Fruit fly (Drosophila melanogaster) whole organism, prepupa: ENCODE results near the gene Naa40.

ENCODE experiments used
- Blimp-1 ChIP-seq: fragments of 200-800 bp; sonication (Bioruptor generic); optimal IDR thresholded peaks from 3 replicates; lab custom pipeline; 2017; ENCODE audit warnings: missing biosample characterization, missing genetic modification characterization, mild to moderate bottlenecking, moderate library complexity, missing genetic modification reagents
- CG10631 ChIP-seq: fragments of 200-800 bp; sonication (Bioruptor generic); optimal IDR thresholded peaks from 2 replicates; lab custom pipeline; 2016; ENCODE audit warnings: missing biosample characterization, missing genetic modification characterization
- CG11294 ChIP-seq: fragments of 200-800 bp; sonication (Bioruptor generic); IDR thresholded peaks from 2 replicates; pipeline ENCODE4 v1.3.6; 2022; ENCODE audit warnings: missing biosample characterization, missing genetic modification characterization
- CG11762 ChIP-seq: fragments of 200-800 bp; sonication (Bioruptor generic); optimal IDR thresholded peaks from 3 replicates; lab custom pipeline; 2016; ENCODE audit warnings: missing biosample characterization, missing genetic modification characterization; ENCODE audit not compliant: insufficient read depth
- CG11902 ChIP-seq: fragments of 200-800 bp; sonication (Bioruptor generic); optimal IDR thresholded peaks from 3 replicates; lab custom pipeline; 2016; ENCODE audit warnings: missing biosample characterization, missing genetic modification characterization
- CG16779 ChIP-seq: fragments of 200-800 bp; sonication (Bioruptor generic); optimal IDR thresholded peaks from 3 replicates; lab custom pipeline; 2017; ENCODE audit warnings: missing biosample characterization, mild to moderate bottlenecking, missing genetic modification characterization
- CG3032 ChIP-seq: fragments of 200-800 bp; optimal IDR thresholded peaks from 2 replicates; lab custom pipeline; 2019; ENCODE audit warnings: missing biosample characterization, mild to moderate bottlenecking, missing genetic modification characterization, moderate library complexity
- CG31627 ChIP-seq: fragments of 200-800 bp; sonication (Bioruptor generic); optimal IDR thresholded peaks from 3 replicates; lab custom pipeline; 2016; ENCODE audit warnings: missing biosample characterization, missing genetic modification characterization
- CG32006 ChIP-seq: fragments of 200-800 bp; sonication (Bioruptor generic); optimal IDR thresholded peaks from 3 replicates; lab custom pipeline; 2017; ENCODE audit warnings: missing biosample characterization, mild to moderate bottlenecking, missing genetic modification characterization
- CG34406 ChIP-seq: fragments of 200-800 bp; sonication (Bioruptor generic); optimal IDR thresholded peaks from 3 replicates; lab custom pipeline; 2016; ENCODE audit warnings: missing biosample characterization, missing genetic modification characterization
- CG3919 ChIP-seq: fragments of 200-800 bp; sonication (Bioruptor generic); optimal IDR thresholded peaks from 3 replicates; lab custom pipeline; 2016; ENCODE audit warnings: missing biosample characterization, missing genetic modification characterization
- CG4318 ChIP-seq: fragments of 200-800 bp; sonication (Bioruptor generic); optimal IDR thresholded peaks from 3 replicates; lab custom pipeline; 2017; ENCODE audit warnings: missing biosample characterization, mild to moderate bottlenecking, missing genetic modification characterization
- CG6163 ChIP-seq: fragments of 200-800 bp; sonication (Bioruptor generic); IDR thresholded peaks from 3 replicates; pipeline ENCODE4 v1.3.6; 2022; ENCODE audit warnings: missing biosample characterization, missing genetic modification characterization
- CG6276 ChIP-seq: fragments of 200-800 bp; sonication (Bioruptor generic); optimal IDR thresholded peaks from 2 replicates; lab custom pipeline; 2017; ENCODE audit warnings: missing biosample characterization, mild to moderate bottlenecking, missing genetic modification characterization
- CG6808 ChIP-seq: fragments of 200-800 bp; sonication (Bioruptor generic); optimal IDR thresholded peaks from 3 replicates; lab custom pipeline; 2017; ENCODE audit warnings: missing biosample characterization, missing genetic modification characterization, mild to moderate bottlenecking, moderate library complexity, missing genetic modification reagents
- CG6854 ChIP-seq: fragments of 200-800 bp; sonication (Bioruptor generic); optimal IDR thresholded peaks from 2 replicates; lab custom pipeline; 2017; ENCODE audit warnings: missing biosample characterization, mild to moderate bottlenecking, missing genetic modification characterization
- CG7368 ChIP-seq: fragments of 200-800 bp; sonication (Bioruptor generic); optimal IDR thresholded peaks from 3 replicates; lab custom pipeline; 2016; ENCODE audit warnings: missing biosample characterization, missing genetic modification characterization
- CG8119 ChIP-seq: fragments of 200-800 bp; sonication (Bioruptor generic); IDR thresholded peaks from 3 replicates; pipeline ENCODE4 v1.3.6; 2022; ENCODE audit warnings: missing biosample characterization, missing genetic modification characterization
- CG8319 ChIP-seq: fragments of 200-800 bp; sonication (Bioruptor generic); optimal IDR thresholded peaks from 3 replicates; lab custom pipeline; 2016; ENCODE audit warnings: missing biosample characterization, missing genetic modification characterization
- Eip78C ChIP-seq: fragments of 200-800 bp; sonication (Bioruptor generic); peaks from one replicate; lab custom pipeline; 2016; ENCODE audit warnings: missing biosample characterization, missing genetic modification characterization
- Ets21C ChIP-seq: fragments of 200-800 bp; sonication (Bioruptor generic); optimal IDR thresholded peaks from 3 replicates; lab custom pipeline; 2016; ENCODE audit warnings: missing biosample characterization, missing genetic modification characterization
- Ets96B ChIP-seq: fragments of 200-800 bp; optimal IDR thresholded peaks from 2 replicates; lab custom pipeline; 2019; ENCODE audit warnings: missing biosample characterization, mild to moderate bottlenecking, missing genetic modification characterization, moderate library complexity
- Gug ChIP-seq: fragments of 200-800 bp; sonication (Bioruptor generic); IDR thresholded peaks from 2 replicates; pipeline ENCODE4 v1.3.6; 2022; ENCODE audit warnings: missing biosample characterization, missing genetic modification characterization
- Hr38 ChIP-seq: sonication (Bioruptor generic); optimal IDR thresholded peaks from 2 replicates; lab custom pipeline; 2016; ENCODE audit warnings: missing biosample characterization, missing genetic modification characterization
- Hr39 ChIP-seq: fragments of 200-800 bp; sonication (Bioruptor generic); optimal IDR thresholded peaks from 2 replicates; lab custom pipeline; 2016; ENCODE audit warnings: missing biosample characterization, missing genetic modification characterization
- Hr4 ChIP-seq: fragments of 200-800 bp; sonication (Bioruptor generic); optimal IDR thresholded peaks from 3 replicates; lab custom pipeline; 2016; ENCODE audit warnings: missing biosample characterization, missing genetic modification characterization
- Smox ChIP-seq: fragments of 200-800 bp; sonication (Bioruptor generic); optimal IDR thresholded peaks from 3 replicates; lab custom pipeline; 2016; ENCODE audit warnings: missing biosample characterization, missing genetic modification characterization
- Sox15 ChIP-seq: fragments of 200-800 bp; sonication (Bioruptor generic); optimal IDR thresholded peaks from 3 replicates; lab custom pipeline; 2016; ENCODE audit warnings: missing biosample characterization, missing genetic modification characterization
- achi ChIP-seq: fragments of 200-800 bp; sonication (Bioruptor generic); optimal IDR thresholded peaks from 3 replicates; lab custom pipeline; 2016; ENCODE audit warnings: missing biosample characterization, missing genetic modification characterization
- dac ChIP-seq: fragments of 200-800 bp; sonication (Bioruptor generic); optimal IDR thresholded peaks from 2 replicates; lab custom pipeline; 2017; ENCODE audit warnings: missing biosample characterization, mild to moderate bottlenecking, missing genetic modification characterization
- dsx ChIP-seq: fragments of 200-800 bp; optimal IDR thresholded peaks from 3 replicates; lab custom pipeline; 2019; ENCODE audit warnings: missing biosample characterization, mild to moderate bottlenecking, missing genetic modification characterization, moderate library complexity; ENCODE audit not compliant: poor library complexity, severe bottlenecking
- esn ChIP-seq: fragments of 200-800 bp; sonication (Bioruptor generic); optimal IDR thresholded peaks from 2 replicates; lab custom pipeline; 2016; ENCODE audit warnings: missing biosample characterization, mild to moderate bottlenecking, missing genetic modification characterization, moderate library complexity
- fd85E ChIP-seq: fragments of 200-800 bp; sonication (Bioruptor generic); optimal IDR thresholded peaks from 3 replicates; lab custom pipeline; 2016; ENCODE audit warnings: missing biosample characterization, missing genetic modification characterization
- fkh ChIP-seq: fragments of 200-800 bp; sonication (Bioruptor generic); optimal IDR thresholded peaks from 3 replicates; lab custom pipeline; 2017; ENCODE audit warnings: missing biosample characterization, mild to moderate bottlenecking, missing genetic modification characterization, moderate library complexity
- lz ChIP-seq: fragments of 200-800 bp; sonication (Bioruptor generic); optimal IDR thresholded peaks from 3 replicates; lab custom pipeline; 2016; ENCODE audit warnings: missing biosample characterization, missing genetic modification characterization
- salr ChIP-seq, 2 experiments: fragments of 200-800 bp; sonication (Bioruptor generic); optimal IDR thresholded peaks; 3 replicates each; lab custom pipeline; 2016 to 2018; ENCODE audit warnings: missing biosample characterization in 2 of 2, missing genetic modification characterization in 2 of 2, mild to moderate bottlenecking in 1 of 2
- spab ChIP-seq: fragments of 200-800 bp; sonication (Bioruptor generic); optimal IDR thresholded peaks from 2 replicates; lab custom pipeline; 2017; ENCODE audit warnings: missing biosample characterization, mild to moderate bottlenecking, missing genetic modification characterization, missing genetic modification reagents
- ss ChIP-seq, 2 experiments: fragments of 200-800 bp; sonication (Bioruptor generic); optimal IDR thresholded peaks; 2 replicates in 1 of 2; 3 replicates in 1 of 2; lab custom pipeline; 2017 to 2018; ENCODE audit warnings: mild to moderate bottlenecking in 2 of 2, missing biosample characterization in 2 of 2, missing genetic modification characterization in 2 of 2, moderate library complexity in 1 of 2
- svp ChIP-seq: fragments of 200-800 bp; sonication (Bioruptor generic); peaks from one replicate; lab custom pipeline; 2016; ENCODE audit warnings: missing biosample characterization, missing genetic modification characterization
- topi ChIP-seq: fragments of 200-800 bp; sonication (Bioruptor generic); optimal IDR thresholded peaks from 3 replicates; lab custom pipeline; 2016; ENCODE audit warnings: missing biosample characterization, missing genetic modification characterization

The Naa40 gene

DNA sequence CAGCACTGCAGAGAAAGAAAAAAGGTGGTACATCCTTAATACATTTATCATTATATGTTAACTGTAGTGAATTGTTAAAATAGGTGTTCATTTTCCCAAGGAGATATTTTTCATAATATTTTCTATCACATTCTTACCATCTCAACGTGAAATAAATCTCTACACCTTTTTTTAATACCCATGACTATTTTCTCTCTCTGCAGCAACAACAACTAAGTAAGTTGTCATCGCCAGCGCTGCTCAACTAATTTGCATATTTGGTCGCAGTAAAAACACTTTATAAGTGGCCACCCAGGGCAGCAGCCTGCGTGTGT is 34.3 kb downstream of the Naa40 start (continued):
- TF ChIP-seq Ets21C (GFP tag; lab: Kevin White, UChicago) (no peak), CG8319 (no peak), CG11294 (no peak), Hr38 (GFP tag; lab: Kevin White, UChicago) (no peak), Hr4 (GFP tag; lab: Kevin White, UChicago) (peak; percentile 58), Smox (GFP tag; lab: Kevin White, UChicago) (peak; percentile 15), ss (GFP tag; optimal IDR thresholded peaks at IDR 0.05; lab: Kevin White, UChicago) (no peak), CG6854 (GFP tag; lab: Kevin White, UChicago) (no peak), dsx (no peak), salr (GFP tag; optimal IDR thresholded peaks at IDR 0.05; lab: Kevin White, UChicago) (peak in 1 of 2 experiments; percentile 37), CG3032 (tag; lab: Kevin White, UChicago) (peak; percentile 61), CG6808 (peak; percentile 6), Blimp-1 (GFP tag; lab: Kevin White, UChicago) (no peak)

DNA sequence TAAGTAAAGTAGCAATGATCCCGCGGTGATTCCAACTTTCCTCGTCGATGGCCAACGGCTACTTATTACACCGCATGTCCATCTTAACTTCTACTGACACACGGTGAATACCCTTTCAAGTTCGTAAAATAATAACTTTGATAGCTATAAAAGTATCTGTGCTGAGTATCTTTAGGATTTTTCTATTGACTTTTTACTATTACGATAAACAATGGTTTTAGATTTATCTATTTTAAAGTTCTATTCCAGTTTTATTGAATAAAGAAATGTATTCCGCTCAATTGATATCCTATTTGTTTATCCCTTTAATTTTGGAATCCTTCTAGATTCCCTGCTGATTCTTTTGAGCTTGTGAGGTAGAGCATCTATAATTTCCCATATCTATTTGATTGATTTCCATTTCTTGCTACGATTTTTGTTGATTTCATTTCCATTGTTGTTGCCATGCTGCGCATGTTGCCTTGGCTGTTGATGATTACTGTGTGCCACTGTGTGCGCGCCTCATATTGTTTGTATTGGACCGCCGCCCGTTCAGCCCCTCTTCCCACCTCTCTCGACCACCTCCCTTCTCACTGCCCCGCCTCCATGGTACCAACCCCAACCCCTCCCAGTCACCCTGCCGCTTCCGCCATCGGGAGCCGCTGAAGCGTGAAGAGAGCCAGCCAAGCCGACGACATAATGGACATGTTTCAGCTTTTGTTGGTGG is 34.8 kb downstream of the Naa40 start:
- TF ChIP-seq CG11294 (no peak), CG32006 (GFP tag; lab: Kevin White, UChicago) (peak; percentile 12), ss (GFP tag; optimal IDR thresholded peaks at IDR 0.05; lab: Kevin White, UChicago) (no peak), Eip78C (GFP tag; lab: Kevin White, UChicago) (peak; percentile 52), fkh (GFP tag; lab: Kevin White, UChicago) (peak; percentile 5), CG31627 (no peak), dsx (peak; percentile 38), CG6163 (GFP tag; lab: Robert Waterston, UW) (no peak), svp (GFP tag; lab: Kevin White, UChicago) (peak; percentile 78), dac (no peak)

DNA sequence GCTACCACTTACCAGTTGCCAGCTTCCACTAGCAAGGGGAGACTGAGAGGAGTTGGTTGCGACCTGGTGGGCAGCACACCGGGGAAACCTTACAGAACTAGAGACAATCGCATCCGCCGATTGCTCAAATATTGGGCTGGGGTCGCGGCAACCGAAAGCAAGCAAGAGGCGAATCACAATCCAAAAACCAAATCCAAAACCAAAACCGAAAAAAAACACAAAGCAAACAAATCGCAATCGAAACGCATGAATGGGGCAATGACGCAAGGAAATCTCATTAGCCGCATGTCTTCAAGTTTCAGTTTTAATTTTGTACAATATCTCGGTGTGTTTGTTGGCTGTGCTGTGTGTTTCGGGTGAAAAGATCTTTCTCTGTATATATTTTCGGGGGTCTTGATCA is 35.5 kb downstream of the Naa40 start, which contains the start of gene Obp99c:
Gene Obp99c, minus strand, starts transcription at position 101 of the 400 bp plus-strand sequence.
- TF ChIP-seq CG31627 (no peak), topi (GFP tag; lab: Kevin White, UChicago) (no peak)

DNA sequence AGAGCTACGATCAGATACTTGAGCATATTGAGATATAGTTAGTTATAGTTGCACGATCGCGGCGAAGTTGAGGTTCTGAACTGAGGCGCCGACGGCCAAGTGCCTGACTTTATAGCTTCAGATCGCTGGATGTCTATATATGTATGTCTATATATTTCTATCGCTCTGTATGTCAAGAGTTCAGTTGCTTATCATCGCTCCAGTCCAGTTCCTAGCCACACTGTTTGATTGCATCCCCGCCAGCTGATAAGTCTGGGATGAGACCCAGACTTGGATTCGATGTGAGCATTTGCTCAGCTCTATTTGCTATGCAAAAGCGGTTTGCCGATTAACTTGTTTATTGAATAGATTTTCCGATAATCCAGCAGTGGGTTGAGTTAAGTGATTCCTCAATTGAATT is 38.1 kb downstream of the Naa40 start:
- TF ChIP-seq CG6808 (no peak), Eip78C (GFP tag; lab: Kevin White, UChicago) (peak; percentile 60), svp (GFP tag; lab: Kevin White, UChicago) (peak; percentile 96)

DNA sequence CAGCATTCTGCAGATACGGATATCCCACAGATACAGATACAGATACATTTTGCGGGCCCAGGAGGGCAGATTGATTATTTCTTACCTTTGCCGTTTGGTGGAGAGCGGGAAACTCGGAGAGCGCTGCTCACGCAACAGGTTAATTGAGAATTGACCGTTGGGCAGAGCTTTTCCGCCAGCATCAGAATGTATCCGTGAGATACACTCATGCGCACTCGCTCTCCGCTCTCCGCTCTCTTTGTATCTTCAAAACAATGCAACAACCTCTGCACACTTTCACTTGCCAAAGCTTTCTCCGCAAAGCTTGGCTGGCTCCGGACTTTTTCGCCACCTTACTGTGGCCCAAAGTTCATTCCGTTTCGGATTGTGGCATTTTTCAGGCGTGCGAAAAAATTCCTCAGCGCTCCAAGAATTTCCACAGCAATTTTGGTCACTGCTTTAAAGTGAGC is 42.6 kb downstream of the Naa40 start, which contains the start of the genes CG7582 and Gycalpha99B:
Gene CG7582, minus strand, starts transcription at position 127 of the 449 bp plus-strand sequence.
Gene Gycalpha99B, plus strand, starts transcription at position 352 of the 449 bp plus-strand sequence.
- TF ChIP-seq CG6163 (GFP tag; lab: Robert Waterston, UW) (peak; percentile 24; the same call in 1 of the 3 replicates), CG3919 (GFP tag; lab: Kevin White, UChicago) (peak; percentile 28), topi (GFP tag; lab: Kevin White, UChicago) (no peak), dsx (peak; percentile 6), achi (GFP tag; lab: Kevin White, UChicago) (no peak), CG10631 (no peak), fkh (GFP tag; lab: Kevin White, UChicago) (no peak), fd85E (peak; percentile 5), CG6276 (GFP tag; lab: Kevin White, UChicago) (peak; percentile 42), lz (no peak), Sox15 (no peak), CG11294 (no peak), CG34406 (GFP tag; lab: Kevin White, UChicago) (no peak), esn (GFP tag; lab: Kevin White, UChicago) (no peak), Eip78C (GFP tag; lab: Kevin White, UChicago) (peak; percentile 55), svp (GFP tag; lab: Kevin White, UChicago) (peak; percentile 90), CG4318 (GFP tag; lab: Kevin White, UChicago) (no peak), CG11902 (GFP tag; lab: Kevin White, UChicago) (no peak), Ets96B (no peak), CG3032 (tag; lab: Kevin White, UChicago) (no peak), Gug (no peak), CG16779 (tag; lab: Kevin White, UChicago) (peak; percentile 23), ss (GFP tag; optimal IDR thresholded peaks at IDR 0.05; lab: Kevin White, UChicago) (no peak), CG7368 (GFP tag; lab: Kevin White, UChicago) (no peak), CG8119 (GFP tag; lab: Robert Waterston, UW) (peak; percentile 63; the same call in 2 of the 3 replicates), Hr4 (GFP tag; lab: Kevin White, UChicago) (no peak), spab (GFP tag; lab: Kevin White, UChicago) (no peak), dac (no peak), salr (GFP tag; optimal IDR thresholded peaks at IDR 0.05; lab: Kevin White, UChicago) (no peak), CG32006 (GFP tag; lab: Kevin White, UChicago) (no peak), Hr39 (GFP tag; lab: Kevin White, UChicago) (no peak), CG11762 (GFP tag; lab: Kevin White, UChicago) (no peak)
